Fruit fly (Drosophila melanogaster) whole organism, pupa: ENCODE results near the gene Jhbp15.

ENCODE experiments used
- CG14655 ChIP-seq: fragments of 200-800 bp; sonication (Bioruptor generic); optimal IDR thresholded peaks from 3 replicates; lab custom pipeline; 2017; ENCODE audit warnings: mild to moderate bottlenecking, missing biosample characterization, missing genetic modification reagents, missing genetic modification characterization
- CG34367 ChIP-seq: fragments of 200-800 bp; sonication (Bioruptor generic); optimal IDR thresholded peaks from 2 replicates; lab custom pipeline; 2018; ENCODE audit warnings: missing biosample characterization, mild to moderate bottlenecking, missing genetic modification characterization
- CG4496 ChIP-seq: fragments of 200-800 bp; sonication (Bioruptor generic); IDR thresholded peaks from 3 replicates; pipeline ENCODE4 v1.3.6; 2022; ENCODE audit warnings: missing biosample characterization, missing genetic modification characterization
- CG9948 ChIP-seq: fragments of 200-800 bp; sonication (Bioruptor generic); optimal IDR thresholded peaks from 2 replicates; lab custom pipeline; 2018; ENCODE audit warnings: missing biosample characterization, mild to moderate bottlenecking, missing genetic modification characterization, moderate library complexity
- EcR ChIP-seq: fragments of 200-800 bp; sonication (Bioruptor generic); optimal IDR thresholded peaks from 3 replicates; lab custom pipeline; 2019; ENCODE audit warnings: missing biosample characterization, missing genetic modification characterization, mild to moderate bottlenecking, moderate library complexity, missing genetic modification reagents
- Snoo ChIP-seq: fragments of 200-800 bp; sonication (Bioruptor generic); optimal IDR thresholded peaks from 3 replicates; lab custom pipeline; 2017; ENCODE audit warnings: missing biosample characterization, mild to moderate bottlenecking, missing genetic modification characterization, inconsistent platforms
- fd96Ca ChIP-seq: fragments of 200-800 bp; sonication (Bioruptor generic); IDR thresholded peaks from 3 replicates; pipeline ENCODE4 v1.3.6; 2022; ENCODE audit warnings: missing biosample characterization, missing genetic modification characterization
- gl ChIP-seq: fragments of 200-800 bp; sonication (Bioruptor generic); optimal IDR thresholded peaks from 2 replicates; lab custom pipeline; 2018; ENCODE audit warnings: missing biosample characterization, mild to moderate bottlenecking, missing genetic modification characterization

The Jhbp15 gene

dm6 chr3R:21006967-21007366, 43.8 kb downstream of the Jhbp15 start, which contains the start of gene Alp5:
Gene Alp5, minus strand, starts transcription at chr3R:21006990.
- TF ChIP-seq fd96Ca (GFP tag; lab: Robert Waterston, UW) = no peak
- TF ChIP-seq gl = no peak
- TF ChIP-seq CG9948 (tag; lab: Kevin White, UChicago) = no peak
- TF ChIP-seq Snoo (tag; lab: Kevin White, UChicago) = no peak
- TF ChIP-seq EcR = no peak
- no peak for TF ChIP-seq CG4496 (GFP tag; lab: Robert Waterston, UW)
- TF ChIP-seq, all 21 proteins: peak for 0

dm6 chr3R:21001123-21001522, 49.7 kb downstream of the Jhbp15 start:
- TF ChIP-seq CG34367 (tag; lab: Kevin White, UChicago) (no peak), CG9948 (tag; lab: Kevin White, UChicago) (no peak), CG14655 (GFP tag; lab: Kevin White, UChicago) (no peak), CG4496 (GFP tag; lab: Robert Waterston, UW) (no peak)
- TF ChIP-seq, all 21 proteins: peak for 0
